Fruit fly (Drosophila melanogaster): ENCODE results near the gene CG7512.

dm6 chr3L:11465371-11465914, 48.1 kb upstream of the CG7512 start, which contains the start of gene Fum3:
- TF ChIP-seq Sin3A (optimal IDR thresholded peaks at IDR 0.05) (no peak), h (optimal IDR thresholded peaks at IDR 0.05) (no peak)

Measured in Kc167 (cell line).